Fruit fly (Drosophila melanogaster) whole organism, pupa: ENCODE results near the gene CG14891.

Source experiments
- CG15710 ChIP-seq: fragments of 200-800 bp; sonication (Bioruptor generic); optimal IDR thresholded peaks from 2 replicates; lab custom pipeline; 2018; ENCODE audit warnings: missing biosample characterization, mild to moderate bottlenecking, missing genetic modification characterization, moderate library complexity
- CG8159 ChIP-seq: fragments of 200-800 bp; sonication (Bioruptor generic); optimal IDR thresholded peaks from 3 replicates; lab custom pipeline; 2018; ENCODE audit warnings: missing biosample characterization, mild to moderate bottlenecking, missing genetic modification characterization, moderate library complexity
- Ets98B ChIP-seq: fragments of 200-800 bp; sonication (Bioruptor generic); IDR thresholded peaks from 2 replicates; pipeline ENCODE4 v1.3.6; 2022; ENCODE audit warnings: missing biosample characterization, missing genetic modification characterization
- Pif1A ChIP-seq: fragments of 200-800 bp; sonication (Bioruptor generic); optimal IDR thresholded peaks from 3 replicates; lab custom pipeline; 2016; ENCODE audit warnings: missing biosample characterization, missing genetic modification characterization
- Snoo ChIP-seq: fragments of 200-800 bp; sonication (Bioruptor generic); optimal IDR thresholded peaks from 3 replicates; lab custom pipeline; 2017; ENCODE audit warnings: missing biosample characterization, mild to moderate bottlenecking, missing genetic modification characterization, inconsistent platforms
- gl ChIP-seq: fragments of 200-800 bp; sonication (Bioruptor generic); optimal IDR thresholded peaks from 2 replicates; lab custom pipeline; 2018; ENCODE audit warnings: missing biosample characterization, mild to moderate bottlenecking, missing genetic modification characterization

- TF ChIP-seq CG15710 (tag; lab: Kevin White, UChicago), result peak; percentile 82
- TF ChIP-seq Pif1A (GFP tag; lab: Kevin White, UChicago), result peak; percentile 60
- TF ChIP-seq CG8159 (tag; lab: Kevin White, UChicago), result peak; percentile 85
- TF ChIP-seq Ets98B (GFP tag; lab: Robert Waterston, UW), result peak; percentile 30; the same call in 1 of the 2 replicates
- TF ChIP-seq Snoo (tag; lab: Kevin White, UChicago), result peak; percentile 13
- peak; percentile 83 for TF ChIP-seq gl (tag; lab: Kevin White, UChicago)
Observed at dm6 chr3R:16526697-16527370, 44.5 kb upstream of the CG14891 start.
